Fruit fly (Drosophila melanogaster) whole organism, adult: ENCODE data around the gene sinah.

Experiments used
- CG11617 ChIP-seq: fragments of 200-800 bp; sonication (Bioruptor generic); optimal IDR thresholded peaks from 2 replicates; lab custom pipeline; 2017; ENCODE audit warnings: mild to moderate bottlenecking, missing biosample characterization, missing genetic modification reagents, missing genetic modification characterization
- CG12768 ChIP-seq: fragments of 200-800 bp; sonication (Bioruptor generic); optimal IDR thresholded peaks from 2 replicates; lab custom pipeline; 2017; ENCODE audit warnings: missing biosample characterization, missing genetic modification characterization, mild to moderate bottlenecking, moderate library complexity, missing genetic modification reagents
- CG14711 ChIP-seq: fragments of 200-800 bp; sonication (Bioruptor generic); optimal IDR thresholded peaks from 2 replicates; lab custom pipeline; 2018; ENCODE audit warnings: missing biosample characterization, mild to moderate bottlenecking, missing genetic modification characterization, moderate library complexity
- CG1620 ChIP-seq: fragments of 200-800 bp; sonication (Bioruptor generic); optimal IDR thresholded peaks from 2 replicates; lab custom pipeline; 2016; ENCODE audit warnings: missing biosample characterization, missing genetic modification characterization
- CG33017 ChIP-seq: fragments of 200-800 bp; sonication (Bioruptor generic); optimal IDR thresholded peaks from 2 replicates; lab custom pipeline; 2018; ENCODE audit warnings: missing biosample characterization, mild to moderate bottlenecking, missing genetic modification characterization, moderate library complexity
- CG5204 ChIP-seq: fragments of 200-800 bp; sonication (Bioruptor generic); optimal IDR thresholded peaks from 2 replicates; lab custom pipeline; 2016; ENCODE audit warnings: missing biosample characterization, missing genetic modification characterization
- CG7045 ChIP-seq: fragments of 200-800 bp; sonication (Bioruptor generic); optimal IDR thresholded peaks from 2 replicates; lab custom pipeline; 2017; ENCODE audit warnings: missing biosample characterization, mild to moderate bottlenecking, missing genetic modification characterization
- CG7101 ChIP-seq: fragments of 200-800 bp; sonication (Bioruptor generic); optimal IDR thresholded peaks from 2 replicates; lab custom pipeline; 2018; ENCODE audit warnings: missing biosample characterization, mild to moderate bottlenecking, missing genetic modification characterization, moderate library complexity
- Clk ChIP-seq: fragments of 200-800 bp; sonication (Bioruptor generic); optimal IDR thresholded peaks from 2 replicates; lab custom pipeline; 2017; ENCODE audit warnings: missing biosample characterization, missing genetic modification characterization
- Crg-1 ChIP-seq: fragments of 200-800 bp; sonication (Bioruptor generic); optimal IDR thresholded peaks from 2 replicates; lab custom pipeline; 2016; ENCODE audit warnings: missing biosample characterization, missing genetic modification characterization
- Hr96 ChIP-seq: fragments of 200-800 bp; sonication (Bioruptor generic); optimal IDR thresholded peaks from 2 replicates; lab custom pipeline; 2016; ENCODE audit warnings: missing biosample characterization, missing genetic modification characterization
- Mnt ChIP-seq: fragments of 200-800 bp; sonication (Bioruptor generic); optimal IDR thresholded peaks from 2 replicates; lab custom pipeline; 2016; ENCODE audit warnings: missing biosample characterization, mild to moderate bottlenecking, missing genetic modification characterization
- bab1 ChIP-seq: fragments of 200-800 bp; sonication (Bioruptor generic); optimal IDR thresholded peaks from 3 replicates; lab custom pipeline; 2019; ENCODE audit warnings: missing biosample characterization, mild to moderate bottlenecking, missing genetic modification characterization, moderate library complexity
- cic ChIP-seq: fragments of 200-800 bp; sonication (Bioruptor generic); optimal IDR thresholded peaks from 2 replicates; lab custom pipeline; 2017; ENCODE audit warnings: missing biosample characterization, mild to moderate bottlenecking, missing genetic modification characterization, moderate library complexity
- cnc ChIP-seq, 2 experiments: fragments of >200 bp; optimal IDR thresholded peaks; 2 replicates each; lab custom pipeline; 2017
- kay ChIP-seq: fragments of 200-800 bp; sonication (Bioruptor generic); peaks from one replicate; lab custom pipeline; 2016; ENCODE audit warnings: missing biosample characterization, missing genetic modification characterization, borderline replicate concordance
- ovo ChIP-seq: fragments of 200-800 bp; sonication (Bioruptor generic); optimal IDR thresholded peaks from 2 replicates; lab custom pipeline; 2016; ENCODE audit warnings: missing biosample characterization, missing genetic modification characterization
- pad ChIP-seq: fragments of 200-800 bp; sonication (Bioruptor generic); optimal IDR thresholded peaks from 3 replicates; lab custom pipeline; 2017; ENCODE audit warnings: missing biosample characterization, missing genetic modification characterization, mild to moderate bottlenecking, moderate library complexity, missing genetic modification reagents
- tj ChIP-seq: fragments of 200-800 bp; sonication (Bioruptor generic); optimal IDR thresholded peaks from 3 replicates; lab custom pipeline; 2017; ENCODE audit warnings: missing biosample characterization, mild to moderate bottlenecking, missing genetic modification characterization, moderate library complexity
- toe ChIP-seq: fragments of 200-800 bp; sonication (Bioruptor generic); optimal IDR thresholded peaks from 2 replicates; lab custom pipeline; 2016; ENCODE audit warnings: missing biosample characterization, missing genetic modification characterization

The sinah gene

DNA sequence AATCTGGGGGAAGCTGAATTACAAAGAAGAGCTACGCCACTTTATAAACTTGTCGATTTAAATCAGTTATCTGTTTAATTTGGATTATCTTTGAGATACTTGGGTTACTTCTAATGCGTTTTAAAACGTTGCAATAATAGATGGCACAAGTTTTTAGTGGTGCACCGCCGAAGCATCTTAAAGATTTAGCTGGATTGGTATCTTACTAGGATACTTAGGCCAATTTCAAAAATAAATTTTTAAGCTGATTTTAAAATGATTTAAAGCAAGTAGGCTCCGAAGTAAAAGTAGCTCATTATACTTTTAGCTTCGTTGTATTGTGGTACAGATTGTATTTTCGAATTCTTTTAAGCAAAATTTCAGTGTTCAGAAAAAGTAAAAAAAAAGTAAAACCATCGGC lies at the start of gene sinah:
Gene sinah, plus strand, starts transcription at position 301 of the 400 bp plus-strand sequence.
- TF ChIP-seq pad (GFP tag; lab: Kevin White, UChicago) (no peak), CG7045 (GFP tag; lab: Kevin White, UChicago) (no peak), cic (no peak), CG12768 (GFP tag; lab: Kevin White, UChicago) (no peak), kay (GFP tag; lab: Kevin White, UChicago) (no peak)

DNA sequence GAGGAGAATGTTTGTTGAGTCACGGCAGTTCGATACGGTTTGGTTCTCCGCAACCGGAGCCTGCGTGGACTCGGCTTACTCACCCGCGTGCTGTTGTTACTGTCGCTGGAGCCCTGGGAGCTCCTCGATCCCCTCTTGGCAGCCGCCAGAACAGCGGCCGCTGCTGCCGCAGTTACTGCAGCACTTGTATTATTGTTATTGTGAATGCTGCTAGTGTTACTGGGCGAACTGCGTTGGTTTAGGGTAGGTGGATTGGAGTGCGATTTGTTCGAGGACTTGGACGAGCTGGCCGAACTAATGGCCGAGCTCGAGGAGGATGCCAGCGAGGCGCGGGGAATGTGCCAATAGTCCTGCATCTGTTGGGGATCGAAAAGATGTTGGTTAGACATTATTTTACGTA lies 48.4 kb upstream of the sinah start:
- no peak for TF ChIP-seq Clk
- TF ChIP-seq kay (GFP tag; lab: Kevin White, UChicago) = no peak
- no peak for TF ChIP-seq toe
- no peak for TF ChIP-seq CG7045 (GFP tag; lab: Kevin White, UChicago)

DNA sequence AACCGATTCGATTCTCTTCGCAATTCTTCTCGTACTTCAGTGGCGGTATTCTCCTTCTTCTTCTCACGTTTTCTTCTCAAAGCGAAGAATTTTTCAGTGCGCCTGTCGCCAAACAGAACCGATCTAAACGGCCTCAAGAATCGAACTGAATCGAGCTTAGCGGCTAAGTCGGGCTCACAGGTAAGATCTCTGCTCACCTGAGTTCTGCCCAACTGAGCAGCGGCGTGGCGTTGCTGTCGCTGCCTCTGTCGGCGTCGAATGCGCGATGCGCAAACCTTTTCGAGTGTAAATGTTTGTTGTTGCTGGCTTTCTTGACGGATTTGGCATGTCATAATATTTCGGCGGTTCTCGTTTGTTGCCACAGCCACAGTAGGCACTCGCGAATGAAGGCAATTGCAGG lies 47.0 kb upstream of the sinah start:
- TF ChIP-seq CG7045 (GFP tag; lab: Kevin White, UChicago) (no peak), CG1620 (GFP tag; lab: Kevin White, UChicago) (no peak), CG11617 (GFP tag; lab: Kevin White, UChicago) (no peak), CG33017 (tag; lab: Kevin White, UChicago) (no peak), Crg-1 (GFP tag; lab: Kevin White, UChicago) (no peak), Clk (no peak), cnc (optimal IDR thresholded peaks at IDR 0.05; lab: Kevin White, UChicago) (no peak), CG5204 (GFP tag; lab: Kevin White, UChicago) (no peak), bab1 (GFP tag; lab: Kevin White, UChicago) (no peak), CG12768 (GFP tag; lab: Kevin White, UChicago) (no peak), ovo (no peak), Mnt (no peak)

DNA sequence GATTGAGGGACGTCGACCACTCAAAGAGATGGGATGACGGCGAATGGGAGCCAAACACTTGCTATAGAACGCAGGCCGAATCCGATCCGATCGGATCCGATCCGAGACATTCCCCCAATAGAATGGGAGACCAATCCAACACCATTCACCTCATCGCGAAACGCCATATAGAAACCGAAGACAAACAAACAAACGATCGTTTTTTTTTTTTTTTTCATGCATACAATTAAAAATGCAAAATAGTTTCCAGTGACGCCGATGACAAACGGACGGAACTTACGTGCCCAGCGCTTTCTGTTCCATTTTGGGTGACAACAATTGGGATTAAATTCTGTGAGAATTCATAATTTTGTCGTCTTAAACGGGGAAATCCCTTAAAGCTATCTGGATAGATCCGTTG lies 44.9 kb upstream of the sinah start:
- no peak for TF ChIP-seq Clk
- TF ChIP-seq CG7045 (GFP tag; lab: Kevin White, UChicago) = no peak
- TF ChIP-seq Crg-1 (GFP tag; lab: Kevin White, UChicago) = no peak
- no peak for TF ChIP-seq Hr96 (GFP tag; lab: Kevin White, UChicago)
- no peak for TF ChIP-seq CG1620 (GFP tag; lab: Kevin White, UChicago)
- TF ChIP-seq CG5204 (GFP tag; lab: Kevin White, UChicago) = no peak

DNA sequence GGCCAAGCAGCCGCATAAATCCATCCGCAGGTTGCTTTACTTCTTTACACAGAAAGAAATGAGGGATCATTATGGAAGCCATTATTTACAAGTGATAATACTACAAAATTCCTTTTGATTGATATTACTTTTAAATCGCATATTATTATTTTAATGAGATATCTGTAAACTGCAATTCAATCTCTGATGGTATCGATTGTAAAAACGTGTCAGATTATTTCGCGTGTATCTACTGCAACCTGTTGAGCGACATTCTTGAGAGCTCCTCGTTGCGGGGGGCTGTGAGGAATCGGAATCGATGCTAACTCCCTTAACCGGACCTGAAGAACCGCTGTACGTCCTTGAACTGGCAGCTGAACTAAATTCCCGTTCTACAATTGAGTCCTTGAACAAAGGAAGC lies 40.8 kb upstream of the sinah start:
- TF ChIP-seq ovo (no peak), tj (GFP tag; lab: Kevin White, UChicago) (no peak), pad (GFP tag; lab: Kevin White, UChicago) (no peak), toe (no peak), Crg-1 (GFP tag; lab: Kevin White, UChicago) (no peak), CG7045 (GFP tag; lab: Kevin White, UChicago) (no peak), CG1620 (GFP tag; lab: Kevin White, UChicago) (no peak), CG11617 (GFP tag; lab: Kevin White, UChicago) (no peak), Clk (no peak), Hr96 (GFP tag; lab: Kevin White, UChicago) (no peak), CG14711 (tag; lab: Kevin White, UChicago) (no peak), bab1 (GFP tag; lab: Kevin White, UChicago) (no peak), CG7101 (tag; lab: Kevin White, UChicago) (no peak), CG12768 (GFP tag; lab: Kevin White, UChicago) (no peak), kay (GFP tag; lab: Kevin White, UChicago) (no peak), Mnt (no peak), cnc (optimal IDR thresholded peaks at IDR 0.05; lab: Kevin White, UChicago) (no peak), cic (no peak)

DNA sequence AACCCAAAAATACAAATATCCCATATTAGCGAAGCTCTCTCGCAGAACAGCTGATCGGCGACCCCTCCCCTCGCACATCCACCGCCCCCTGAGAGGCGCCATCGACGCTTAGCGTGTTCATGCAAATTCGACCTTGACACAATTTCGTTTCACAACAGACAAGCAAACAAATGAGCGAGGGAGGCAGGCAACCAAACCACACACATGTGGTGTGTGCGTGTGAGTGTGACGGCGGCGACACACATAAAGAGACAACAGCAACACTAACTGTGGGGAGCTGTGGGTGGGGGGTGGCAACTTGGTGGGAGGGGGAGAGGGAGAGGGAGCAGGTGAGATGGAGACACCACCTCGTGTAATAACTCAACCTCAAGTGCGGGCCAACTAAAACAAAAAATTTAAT lies 34.2 kb upstream of the sinah start:
- TF ChIP-seq CG12768 (GFP tag; lab: Kevin White, UChicago) = no peak
- no peak for TF ChIP-seq CG5204 (GFP tag; lab: Kevin White, UChicago)
- no peak for TF ChIP-seq Hr96 (GFP tag; lab: Kevin White, UChicago)
- no peak for TF ChIP-seq CG7101 (tag; lab: Kevin White, UChicago)
- no peak for TF ChIP-seq pad (GFP tag; lab: Kevin White, UChicago)
- no peak for TF ChIP-seq Clk
- TF ChIP-seq CG14711 (tag; lab: Kevin White, UChicago) = no peak
- no peak for TF ChIP-seq CG33017 (tag; lab: Kevin White, UChicago)
- TF ChIP-seq CG7045 (GFP tag; lab: Kevin White, UChicago) = no peak
- no peak for TF ChIP-seq ovo
- no peak for TF ChIP-seq Mnt
- no peak for TF ChIP-seq kay (GFP tag; lab: Kevin White, UChicago)
- no peak for TF ChIP-seq bab1 (GFP tag; lab: Kevin White, UChicago)
- no peak for TF ChIP-seq tj (GFP tag; lab: Kevin White, UChicago)
- TF ChIP-seq cnc (optimal IDR thresholded peaks at IDR 0.05; lab: Kevin White, UChicago) = no peak
- no peak for TF ChIP-seq Crg-1 (GFP tag; lab: Kevin White, UChicago)
- TF ChIP-seq cic = no peak
- TF ChIP-seq toe = no peak
- TF ChIP-seq CG11617 (GFP tag; lab: Kevin White, UChicago) = no peak
- TF ChIP-seq CG1620 (GFP tag; lab: Kevin White, UChicago) = no peak

DNA sequence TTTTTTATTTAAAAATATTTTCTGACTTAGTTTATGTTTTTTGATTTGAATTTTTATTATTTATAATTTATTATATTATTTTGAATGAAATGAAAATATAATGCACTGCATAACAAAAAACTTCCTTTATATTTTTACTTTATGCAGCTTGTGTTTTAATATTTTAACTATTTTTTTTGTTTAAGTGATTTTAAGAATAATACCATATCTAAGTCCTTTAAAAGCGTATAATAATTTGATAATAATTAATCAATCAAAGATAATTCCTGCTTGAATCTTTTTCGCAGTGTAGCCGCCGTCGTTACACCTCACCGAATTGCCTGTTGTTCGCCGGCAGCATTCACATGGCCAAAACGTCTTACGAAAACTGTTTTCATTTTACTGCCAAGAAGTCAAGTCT lies 33.7 kb upstream of the sinah start:
- TF ChIP-seq toe = no peak
- TF ChIP-seq bab1 (GFP tag; lab: Kevin White, UChicago) = no peak
- no peak for TF ChIP-seq pad (GFP tag; lab: Kevin White, UChicago)
- TF ChIP-seq Mnt = no peak
- TF ChIP-seq ovo = no peak
- TF ChIP-seq tj (GFP tag; lab: Kevin White, UChicago) = no peak
- no peak for TF ChIP-seq cnc (optimal IDR thresholded peaks at IDR 0.05; lab: Kevin White, UChicago)
- TF ChIP-seq Crg-1 (GFP tag; lab: Kevin White, UChicago) = no peak
- no peak for TF ChIP-seq kay (GFP tag; lab: Kevin White, UChicago)
- no peak for TF ChIP-seq CG33017 (tag; lab: Kevin White, UChicago)
- TF ChIP-seq cic = no peak
- no peak for TF ChIP-seq CG11617 (GFP tag; lab: Kevin White, UChicago)
- no peak for TF ChIP-seq Hr96 (GFP tag; lab: Kevin White, UChicago)
- no peak for TF ChIP-seq CG5204 (GFP tag; lab: Kevin White, UChicago)
- no peak for TF ChIP-seq CG7045 (GFP tag; lab: Kevin White, UChicago)
- no peak for TF ChIP-seq Clk
- TF ChIP-seq CG7101 (tag; lab: Kevin White, UChicago) = no peak
- no peak for TF ChIP-seq CG1620 (GFP tag; lab: Kevin White, UChicago)
- no peak for TF ChIP-seq CG12768 (GFP tag; lab: Kevin White, UChicago)
- no peak for TF ChIP-seq CG14711 (tag; lab: Kevin White, UChicago)
